Fruit fly (Drosophila melanogaster): ENCODE results near the gene MED20.

dm6 chr2L:8024325-8024724 is 48.3 kb downstream of the MED20 start:
- no peak for TF ChIP-seq Ada2b (GFP tag; IDR thresholded peaks at IDR 0.05)
- TF ChIP-seq CG9609 (GFP tag; optimal IDR thresholded peaks at IDR 0.05) = no peak
- no peak for TF ChIP-seq CG1024 (GFP tag; IDR thresholded peaks at IDR 0.05)
- TF ChIP-seq Bteb2 (GFP tag; optimal IDR thresholded peaks at IDR 0.05) = no peak
- no peak for TF ChIP-seq bbx (GFP tag; IDR thresholded peaks at IDR 0.05; ENCODE audit: partially characterized antibody)
- no peak for TF ChIP-seq dmrt11E (tag; optimal IDR thresholded peaks at IDR 0.05)
- no peak for TF ChIP-seq gsb-n (tag; optimal IDR thresholded peaks at IDR 0.05)
- TF ChIP-seq NC2α (GFP tag; optimal IDR thresholded peaks at IDR 0.05) = no peak
- TF ChIP-seq Deaf1 (tag; optimal IDR thresholded peaks at IDR 0.05) = no peak
- no peak for TF ChIP-seq nmo (GFP tag; optimal IDR thresholded peaks at IDR 0.05)
- no peak for TF ChIP-seq CG4282 (GFP tag; optimal IDR thresholded peaks at IDR 0.05)
- TF ChIP-seq da (GFP tag; optimal IDR thresholded peaks at IDR 0.05) = no peak
- no peak for TF ChIP-seq CG10267 (tag; optimal IDR thresholded peaks at IDR 0.05)

Data from whole organism, embryonic.